Fruit fly (Drosophila melanogaster): ENCODE data around the gene Gdh.

Gene Gdh

DNA sequence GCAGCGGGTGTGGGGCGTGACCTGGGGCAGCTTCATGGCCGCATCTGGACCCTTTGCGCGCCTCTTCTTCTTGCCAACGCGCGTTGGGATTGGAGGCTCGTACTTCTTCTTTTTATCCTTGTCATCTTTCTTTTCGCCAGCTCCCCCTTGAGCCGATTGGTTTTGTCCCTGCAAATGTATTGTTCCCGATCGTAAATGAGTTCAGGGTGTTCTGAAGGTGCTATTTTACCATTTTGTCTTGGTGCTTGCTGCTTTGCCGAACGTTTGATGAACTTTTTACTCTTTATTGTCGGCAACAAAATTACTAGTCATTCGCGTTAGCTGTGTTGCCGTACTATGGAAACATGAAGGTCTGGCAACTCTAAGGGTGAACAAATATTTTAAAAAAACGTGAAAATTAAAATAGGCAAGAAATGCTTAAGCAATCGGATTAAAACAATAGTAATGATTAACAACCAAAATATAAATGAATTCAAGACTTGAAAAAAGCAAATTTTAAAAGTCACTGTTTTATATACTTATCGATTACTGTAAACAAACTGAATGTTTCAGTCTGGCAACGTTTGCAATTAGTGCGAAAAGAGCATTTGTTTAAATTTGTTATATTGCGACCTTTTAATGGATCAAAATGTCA, 11.7 kb downstream of the Gdh start, which contains the start of the genes Rpt2 and CG13599:
Gene Rpt2, minus strand, starts transcription at position 464 of the 634 bp plus-strand sequence.
Gene CG13599, plus strand, starts transcription at position 545 of the 634 bp plus-strand sequence.
- TF ChIP-seq CG7045 (GFP tag; optimal IDR thresholded peaks at IDR 0.05) (no peak), Crg-1 (GFP tag; optimal IDR thresholded peaks at IDR 0.05) (no peak), CG5204 (GFP tag; optimal IDR thresholded peaks at IDR 0.05) (no peak), CG12768 (GFP tag; optimal IDR thresholded peaks at IDR 0.05) (no peak), pad (GFP tag; optimal IDR thresholded peaks at IDR 0.05) (no peak), kay (GFP tag; ENCODE audit: borderline replicate concordance) (no peak), Hr96 (GFP tag; optimal IDR thresholded peaks at IDR 0.05) (no peak), bab1 (GFP tag; optimal IDR thresholded peaks at IDR 0.05) (peak; percentile 63), cnc (optimal IDR thresholded peaks at IDR 0.05) (peak; percentile 73 to 89), CG7101 (tag; optimal IDR thresholded peaks at IDR 0.05) (peak; percentile 40), CG11617 (GFP tag; optimal IDR thresholded peaks at IDR 0.05) (no peak), cic (GFP tag; optimal IDR thresholded peaks at IDR 0.05) (no peak), Clk (GFP tag; optimal IDR thresholded peaks at IDR 0.05) (no peak), CG14711 (tag; optimal IDR thresholded peaks at IDR 0.05) (peak; percentile 40), CG33017 (tag; optimal IDR thresholded peaks at IDR 0.05) (no peak), CG1620 (GFP tag; optimal IDR thresholded peaks at IDR 0.05) (no peak), Mnt (GFP tag; optimal IDR thresholded peaks at IDR 0.05) (no peak), toe (GFP tag; optimal IDR thresholded peaks at IDR 0.05) (no peak), ovo (GFP tag; optimal IDR thresholded peaks at IDR 0.05) (no peak), tj (GFP tag; optimal IDR thresholded peaks at IDR 0.05) (no peak)

DNA sequence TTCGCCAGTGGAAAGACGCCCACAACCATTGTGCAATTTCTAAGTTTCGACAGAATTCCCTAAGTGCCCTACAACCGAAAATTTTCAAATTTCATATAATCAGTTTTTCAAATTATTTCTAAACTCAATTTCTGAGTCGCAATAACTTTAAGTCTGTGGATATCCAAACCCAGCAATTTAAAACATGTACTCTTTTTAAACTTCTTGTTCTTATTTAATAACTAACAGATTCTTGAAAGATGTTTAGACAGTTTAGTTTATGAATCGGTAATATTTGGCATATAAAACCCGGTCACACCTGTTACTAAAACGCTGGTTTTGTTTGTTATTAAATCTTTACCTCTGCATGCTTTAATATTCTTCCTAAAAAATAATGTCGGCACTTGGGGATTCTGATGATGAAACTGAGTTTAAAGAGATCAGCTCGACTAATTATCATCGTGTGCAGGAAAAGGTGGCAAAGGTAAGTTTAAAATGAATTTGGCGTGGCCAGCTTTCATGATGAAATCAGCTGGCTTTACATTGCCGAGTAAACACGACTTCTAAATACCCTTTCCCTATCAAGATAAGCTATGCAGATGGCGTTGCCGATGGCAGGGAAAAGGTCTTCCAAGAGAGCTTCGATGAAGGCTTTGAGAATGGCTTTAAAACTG, 13.8 kb downstream of the Gdh start, which contains the start of the genes CG43998, CG43999 and CG31142:
Gene CG43998, minus strand, starts transcription at position 51 of the 653 bp plus-strand sequence.
Gene CG43999, minus strand, starts transcription at position 51 of the 653 bp plus-strand sequence.
Gene CG31142, plus strand, starts transcription at position 294 of the 653 bp plus-strand sequence.
- TF ChIP-seq bab1 (GFP tag; optimal IDR thresholded peaks at IDR 0.05), result peak; percentile 10
- no peak for TF ChIP-seq tj (GFP tag; optimal IDR thresholded peaks at IDR 0.05)
- TF ChIP-seq cnc (optimal IDR thresholded peaks at IDR 0.05), result no peak
- TF ChIP-seq CG7101 (tag; optimal IDR thresholded peaks at IDR 0.05), result no peak
- no peak for TF ChIP-seq CG12768 (GFP tag; optimal IDR thresholded peaks at IDR 0.05)
- TF ChIP-seq Mnt (GFP tag; optimal IDR thresholded peaks at IDR 0.05), result peak; percentile 38
- no peak for TF ChIP-seq Clk (GFP tag; optimal IDR thresholded peaks at IDR 0.05)
- no peak for TF ChIP-seq CG11617 (GFP tag; optimal IDR thresholded peaks at IDR 0.05)
- TF ChIP-seq ovo (GFP tag; optimal IDR thresholded peaks at IDR 0.05), result no peak
- TF ChIP-seq cic (GFP tag; optimal IDR thresholded peaks at IDR 0.05), result no peak
- no peak for TF ChIP-seq pad (GFP tag; optimal IDR thresholded peaks at IDR 0.05)
- no peak for TF ChIP-seq toe (GFP tag; optimal IDR thresholded peaks at IDR 0.05)
- TF ChIP-seq CG5204 (GFP tag; optimal IDR thresholded peaks at IDR 0.05), result no peak
- TF ChIP-seq CG1620 (GFP tag; optimal IDR thresholded peaks at IDR 0.05), result no peak
- no peak for TF ChIP-seq CG14711 (tag; optimal IDR thresholded peaks at IDR 0.05)

DNA sequence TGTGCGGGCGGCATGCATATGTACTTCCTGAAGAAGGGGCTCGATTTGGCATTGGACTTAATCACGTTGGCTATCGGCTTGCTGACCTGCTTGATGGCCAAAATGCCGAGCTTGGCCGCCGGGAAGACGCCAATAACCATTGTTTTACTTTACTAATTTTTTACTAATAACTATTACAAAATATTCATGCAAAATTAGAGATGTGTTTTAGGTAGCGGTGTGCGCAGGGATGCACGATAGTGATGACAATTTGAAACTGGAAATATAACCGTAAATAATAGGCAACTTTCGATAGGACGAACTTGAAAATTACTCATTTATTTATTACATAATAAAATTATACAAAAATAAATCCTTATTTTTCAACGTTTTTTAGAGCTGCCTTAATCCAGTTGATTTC, 15.5 kb downstream of the Gdh start, which contains the start of gene CG13601:
Gene CG13601, minus strand, starts transcription at position 206 of the 400 bp plus-strand sequence.
- TF ChIP-seq CG5204 (GFP tag; optimal IDR thresholded peaks at IDR 0.05) (no peak), Crg-1 (GFP tag; optimal IDR thresholded peaks at IDR 0.05) (no peak), CG33017 (tag; optimal IDR thresholded peaks at IDR 0.05) (no peak), Clk (GFP tag; optimal IDR thresholded peaks at IDR 0.05) (no peak), tj (GFP tag; optimal IDR thresholded peaks at IDR 0.05) (no peak), CG7101 (tag; optimal IDR thresholded peaks at IDR 0.05) (no peak), CG1620 (GFP tag; optimal IDR thresholded peaks at IDR 0.05) (peak; percentile 30), Mnt (GFP tag; optimal IDR thresholded peaks at IDR 0.05) (peak; percentile 56), CG12768 (GFP tag; optimal IDR thresholded peaks at IDR 0.05) (peak; percentile 27), CG11617 (GFP tag; optimal IDR thresholded peaks at IDR 0.05) (no peak), CG7045 (GFP tag; optimal IDR thresholded peaks at IDR 0.05) (no peak), bab1 (GFP tag; optimal IDR thresholded peaks at IDR 0.05) (peak; percentile 38), toe (GFP tag; optimal IDR thresholded peaks at IDR 0.05) (no peak), cic (GFP tag; optimal IDR thresholded peaks at IDR 0.05) (no peak), cnc (optimal IDR thresholded peaks at IDR 0.05) (no peak), Hr96 (GFP tag; optimal IDR thresholded peaks at IDR 0.05) (no peak), pad (GFP tag; optimal IDR thresholded peaks at IDR 0.05) (no peak), kay (GFP tag; ENCODE audit: borderline replicate concordance) (no peak), ovo (GFP tag; optimal IDR thresholded peaks at IDR 0.05) (no peak), CG14711 (tag; optimal IDR thresholded peaks at IDR 0.05) (no peak)

DNA sequence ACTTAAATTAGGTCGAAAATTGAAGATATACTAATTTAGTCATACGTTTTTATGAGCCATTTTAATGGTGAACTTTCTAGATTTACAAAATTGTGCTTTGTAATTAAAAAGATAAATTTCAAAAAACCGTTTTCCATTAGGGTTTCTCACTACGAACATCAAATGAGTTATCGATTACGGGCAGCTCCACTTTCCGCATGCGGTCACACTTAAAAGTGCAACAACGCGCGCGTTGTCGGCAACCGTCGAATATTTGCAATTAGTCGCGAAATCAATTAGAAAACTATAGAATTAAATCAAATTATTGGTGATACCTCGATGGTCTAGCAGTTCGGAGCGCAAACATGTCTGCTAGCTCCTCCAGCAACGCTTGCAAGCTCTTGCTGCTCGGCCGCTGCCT, 18.7 kb downstream of the Gdh start, which contains the start of gene Ndc1:
Gene Ndc1, plus strand, starts transcription at position 200 of the 400 bp plus-strand sequence.
- TF ChIP-seq tj (GFP tag; optimal IDR thresholded peaks at IDR 0.05), result no peak
- TF ChIP-seq CG12768 (GFP tag; optimal IDR thresholded peaks at IDR 0.05), result no peak
- no peak for TF ChIP-seq CG14711 (tag; optimal IDR thresholded peaks at IDR 0.05)

DNA sequence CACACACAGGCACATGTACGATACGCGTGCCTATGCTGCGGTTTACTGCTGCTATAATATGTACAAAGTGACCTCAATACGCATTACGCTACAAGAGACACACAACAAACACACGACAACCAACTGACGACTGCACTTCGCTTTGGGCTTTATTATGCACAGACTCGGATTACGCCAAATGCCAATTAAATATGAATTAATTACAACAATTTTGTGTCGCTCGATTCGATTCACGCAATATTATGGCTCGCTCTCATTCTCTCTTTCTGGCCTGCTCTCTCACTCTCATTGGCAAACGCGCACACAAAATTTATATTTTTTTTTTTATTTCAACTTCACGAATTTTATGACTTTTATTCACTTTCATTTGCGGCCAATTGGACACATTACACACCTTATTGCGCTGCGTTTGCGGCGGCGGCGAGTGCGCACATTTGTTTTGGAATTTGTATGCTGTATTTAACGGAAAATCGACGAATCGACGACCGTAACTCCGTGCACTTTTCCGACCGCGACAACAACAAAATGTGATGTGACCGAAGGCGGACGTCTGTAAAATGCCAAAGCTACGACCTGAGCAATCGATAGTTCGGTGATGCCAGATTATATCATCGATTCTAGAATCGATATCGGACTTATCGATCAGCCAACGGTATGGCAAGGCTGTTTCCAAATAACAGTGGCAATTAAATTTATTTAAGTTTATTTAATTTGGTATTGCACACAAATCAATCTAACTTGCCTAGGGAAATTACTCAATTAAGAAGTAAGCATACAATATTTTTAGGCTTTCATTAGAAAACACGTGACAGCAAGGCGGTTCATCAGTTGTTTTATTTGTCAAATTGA, 20.2 kb downstream of the Gdh start, which contains the start of the genes sba and CG31141:
Gene sba, minus strand, starts transcription at position 472 of the 849 bp plus-strand sequence.
Gene CG31141, plus strand, starts transcription at position 799 of the 849 bp plus-strand sequence.
- peak; percentile 34 for TF ChIP-seq bab1 (GFP tag; optimal IDR thresholded peaks at IDR 0.05)
- TF ChIP-seq cic (GFP tag; optimal IDR thresholded peaks at IDR 0.05), result peak; percentile 48
- TF ChIP-seq CG5204 (GFP tag; optimal IDR thresholded peaks at IDR 0.05), result no peak
- TF ChIP-seq CG7101 (tag; optimal IDR thresholded peaks at IDR 0.05), result peak; percentile 40
- peak; percentile 38 for TF ChIP-seq CG33017 (tag; optimal IDR thresholded peaks at IDR 0.05)
- no peak for TF ChIP-seq pad (GFP tag; optimal IDR thresholded peaks at IDR 0.05)
- no peak for TF ChIP-seq CG12768 (GFP tag; optimal IDR thresholded peaks at IDR 0.05)
- TF ChIP-seq toe (GFP tag; optimal IDR thresholded peaks at IDR 0.05), result no peak
- TF ChIP-seq ovo (GFP tag; optimal IDR thresholded peaks at IDR 0.05), result peak; percentile 27
- no peak for TF ChIP-seq CG11617 (GFP tag; optimal IDR thresholded peaks at IDR 0.05)
- TF ChIP-seq Mnt (GFP tag; optimal IDR thresholded peaks at IDR 0.05), result peak; percentile 70
